Worm (Caenorhabditis elegans) whole organism, L3 larva: ENCODE measurements around the gene clec-137.
A peak's percentile ranks its signal among the peaks of the same experiment; 100 is the strongest.

ENCODE experiments used
- R02D3.7 ChIP-seq: fragments of 150-350 bp; optimal IDR thresholded peaks from 2 replicates; lab custom pipeline; 2014; ENCODE audit warnings: missing biosample characterization, missing genetic modification characterization
- ama-1 ChIP-seq: fragments of 150-350 bp; optimal IDR thresholded peaks from 2 replicates; lab custom pipeline; 2018
- fkh-10 ChIP-seq: sonication (generic microtip); optimal IDR thresholded peaks from 2 replicates; lab custom pipeline; 2017; ENCODE audit warnings: missing biosample characterization, missing genetic modification reagents, missing genetic modification characterization
- fos-1 ChIP-seq: fragments of 150-350 bp; optimal IDR thresholded peaks from 2 replicates; lab custom pipeline; 2014; ENCODE audit warnings: missing biosample characterization, missing genetic modification characterization
- lin-15B ChIP-seq: fragments of 150-350 bp; optimal IDR thresholded peaks from 2 replicates; lab custom pipeline; 2014; ENCODE audit warnings: missing biosample characterization, missing genetic modification characterization
- lin-39 ChIP-seq: fragments of 150-350 bp; optimal IDR thresholded peaks from 2 replicates; lab custom pipeline; 2018; ENCODE audit warnings: missing biosample characterization, missing genetic modification reagents, missing genetic modification characterization
- nfya-1 ChIP-seq: sonication (generic microtip); optimal IDR thresholded peaks from 2 replicates; lab custom pipeline; 2017; ENCODE audit warnings: missing genetic modification characterization, mild to moderate bottlenecking, missing compliant biosample characterization, antibody characterized with exemption, moderate library complexity; ENCODE audit not compliant: insufficient read depth
- nhr-11 ChIP-seq: fragments of 150-350 bp; optimal IDR thresholded peaks from 2 replicates; lab custom pipeline; 2014; ENCODE audit warnings: missing biosample characterization, missing genetic modification characterization
- nhr-25 ChIP-seq: sonication (generic microtip); optimal IDR thresholded peaks from 2 replicates; lab custom pipeline; 2017; ENCODE audit warnings: missing biosample characterization, missing genetic modification characterization
- unc-62 ChIP-seq: fragments of 150-350 bp; sonication (generic microtip); optimal IDR thresholded peaks from 4 replicates; lab custom pipeline; 2014; ENCODE audit warnings: missing biosample characterization, missing genetic modification reagents, missing genetic modification characterization
- zag-1 ChIP-seq: fragments of 150-350 bp; optimal IDR thresholded peaks from 2 replicates; lab custom pipeline; 2014; ENCODE audit warnings: missing biosample characterization, missing genetic modification characterization
- ztf-4 ChIP-seq: fragments of 150-350 bp; optimal IDR thresholded peaks from 2 replicates; lab custom pipeline; 2014; ENCODE audit warnings: missing biosample characterization, missing genetic modification characterization

DNA sequence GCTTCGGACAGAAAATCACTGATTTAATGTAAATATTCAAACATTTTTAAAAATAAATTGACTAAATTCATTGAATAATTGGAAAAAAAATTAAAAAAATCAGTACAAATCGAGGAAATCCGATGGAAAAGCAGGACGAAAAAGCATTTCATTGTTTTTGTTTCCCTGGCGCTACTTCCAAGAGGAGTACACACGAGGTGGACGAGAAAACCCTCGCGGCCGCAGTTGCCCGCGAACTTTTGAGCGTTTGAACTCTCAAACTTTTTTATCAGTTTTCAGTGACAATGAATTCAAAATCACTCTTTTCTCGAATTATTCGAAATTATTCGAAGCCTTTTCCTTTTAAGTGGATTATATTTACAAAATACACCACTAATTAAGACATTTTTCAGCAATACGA lies 14.9 kb downstream of the clec-137 start, which contains the start of gene F35D11.4:
- TF ChIP-seq R02D3.7, result peak; percentile 41
- peak; percentile 89 for TF ChIP-seq lin-15B
- TF ChIP-seq nfya-1 (tag; lab: Kevin White, UChicago), result peak; percentile 73
- TF ChIP-seq ztf-4 (tag; lab: Kevin White, UChicago), result no peak
- TF ChIP-seq ama-1, result no peak
- no peak for TF ChIP-seq zag-1 (tag; lab: Kevin White, UChicago)
- TF ChIP-seq nhr-25, result peak; percentile 60
- no peak for TF ChIP-seq unc-62
- no peak for TF ChIP-seq fos-1 (tag; lab: Kevin White, UChicago)
- peak; percentile 18 for TF ChIP-seq lin-39 (tag; lab: Kevin White, UChicago)
- TF ChIP-seq nhr-11 (tag; lab: Kevin White, UChicago), result no peak
- TF ChIP-seq fkh-10, result no peak
